Fruit fly (Drosophila melanogaster): ENCODE data around the gene CG34376.

The CG34376 gene

DNA sequence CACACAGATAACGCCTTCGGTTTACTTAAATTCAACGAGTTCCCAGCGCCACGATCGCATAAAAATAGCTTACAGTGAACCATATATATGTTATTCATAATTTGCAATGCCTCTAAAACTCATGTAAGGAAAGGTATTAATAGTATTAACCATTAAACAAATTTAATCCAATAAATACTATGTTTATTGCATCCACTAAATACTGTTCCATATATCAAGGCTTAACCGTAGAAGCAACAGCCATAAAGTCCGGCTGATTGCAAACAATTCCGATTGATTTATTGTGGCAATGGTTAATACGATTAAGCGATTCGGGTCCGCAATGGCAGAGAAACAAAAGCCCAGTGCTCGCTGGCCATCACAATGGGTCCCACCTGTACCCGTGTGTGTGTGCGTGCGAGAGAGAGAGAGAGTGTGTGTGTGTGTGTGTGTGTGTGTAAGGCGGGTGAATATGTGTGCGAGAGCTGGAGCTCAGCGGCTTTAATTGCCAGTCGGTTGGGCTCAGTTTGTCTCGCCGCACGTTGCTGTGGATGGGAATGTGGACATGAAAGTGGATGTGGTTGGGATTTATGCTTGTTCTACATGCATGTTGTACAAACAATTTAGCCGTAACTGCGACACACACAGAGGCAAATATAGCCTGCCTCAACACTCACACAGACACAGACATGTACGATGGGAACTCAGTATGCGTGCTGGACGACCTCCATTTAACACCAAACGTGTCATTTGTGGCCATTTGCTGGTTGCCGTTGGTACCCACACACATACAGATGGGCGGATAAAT, 46.8 kb downstream of the CG34376 start (continued):
- TF ChIP-seq CoRest (tag; optimal IDR thresholded peaks at IDR 0.05): peak; percentile 15
- TF ChIP-seq aop (GFP tag; IDR thresholded peaks at IDR 0.05): no peak
- no peak for TF ChIP-seq CG3407 (GFP tag; optimal IDR thresholded peaks at IDR 0.05)
- peak; percentile 8 for TF ChIP-seq CG3281 (GFP tag; optimal IDR thresholded peaks at IDR 0.05)
- 0 out of 3 replicates have a peak, but pooled peaks have one; percentile 37 for TF ChIP-seq zfh1 (GFP tag; IDR thresholded peaks at IDR 0.05)
- TF ChIP-seq Oaz (GFP tag; IDR thresholded peaks at IDR 0.05): no peak
- TF ChIP-seq CG11723 (GFP tag; optimal IDR thresholded peaks at IDR 0.05): no peak
- TF ChIP-seq gcm2 (GFP tag; optimal IDR thresholded peaks at IDR 0.05): no peak
- TF ChIP-seq CG6654 (GFP tag; optimal IDR thresholded peaks at IDR 0.05): peak; percentile 22
- peak; percentile 69 for TF ChIP-seq CG10543 (GFP tag; optimal IDR thresholded peaks at IDR 0.05)
- peak; percentile 23 for TF ChIP-seq Hsf (GFP tag; optimal IDR thresholded peaks at IDR 0.05)
- TF ChIP-seq CG3847 (GFP tag; IDR thresholded peaks at IDR 0.05): no peak
- no peak for TF ChIP-seq CG13424 (tag; optimal IDR thresholded peaks at IDR 0.05)
- peak; percentile 33 for TF ChIP-seq CG4820 (GFP tag; optimal IDR thresholded peaks at IDR 0.05)
- TF ChIP-seq CG6765 (GFP tag; optimal IDR thresholded peaks at IDR 0.05): peak; percentile 7
- TF ChIP-seq Sry-δ (GFP tag; optimal IDR thresholded peaks at IDR 0.05): no peak
- peak; percentile 0 for TF ChIP-seq CG15514 (GFP tag; optimal IDR thresholded peaks at IDR 0.05)
- TF ChIP-seq Dip3 (GFP tag; optimal IDR thresholded peaks at IDR 0.05): no peak
- peak; percentile 90 for TF ChIP-seq sens (GFP tag)
- 0 out of 2 replicates have a peak, but pooled peaks have one; percentile 37 for TF ChIP-seq wdn (GFP tag; IDR thresholded peaks at IDR 0.05)
- peak; percentile 27; the same call in 1 of the 3 replicates for TF ChIP-seq Aef1 (GFP tag; IDR thresholded peaks at IDR 0.05)
- no peak for TF ChIP-seq CG17568 (GFP tag; optimal IDR thresholded peaks at IDR 0.05)
- 0 out of 2 replicates have a peak, but pooled peaks have one; percentile 29 for TF ChIP-seq Ptx1 (GFP tag; IDR thresholded peaks at IDR 0.05)
- TF ChIP-seq CG17385 (GFP tag; optimal IDR thresholded peaks at IDR 0.05): peak; percentile 17
- TF ChIP-seq vfl (GFP tag; optimal IDR thresholded peaks at IDR 0.05): no peak
- no peak for TF ChIP-seq CG12155 (GFP tag; optimal IDR thresholded peaks at IDR 0.05)
- TF ChIP-seq CG3726 (GFP tag; IDR thresholded peaks at IDR 0.05): no peak
- peak; percentile 64 for TF ChIP-seq Sox100B (GFP tag; optimal IDR thresholded peaks at IDR 0.05)
- TF ChIP-seq luna (GFP tag; optimal IDR thresholded peaks at IDR 0.05): no peak
- no peak for TF ChIP-seq CG17802 (tag; optimal IDR thresholded peaks at IDR 0.05)
- 0 out of 2 replicates have a peak, but pooled peaks have one; percentile 5 for TF ChIP-seq CG14014 (GFP tag; IDR thresholded peaks at IDR 0.05)
- 0 out of 3 replicates have a peak, but pooled peaks have one; percentile 35 for TF ChIP-seq CG14050 (GFP tag; IDR thresholded peaks at IDR 0.05)
- TF ChIP-seq H15 (GFP tag; IDR thresholded peaks at IDR 0.05): no peak
- peak; percentile 45 for TF ChIP-seq CG1603 (tag; optimal IDR thresholded peaks at IDR 0.05)
- peak; percentile 68 for TF ChIP-seq exex (tag; optimal IDR thresholded peaks at IDR 0.05)
- peak; percentile 7; the same call in 1 of the 2 replicates for TF ChIP-seq CG9215 (GFP tag; IDR thresholded peaks at IDR 0.05)
- peak; percentile 37 for TF ChIP-seq kni (GFP tag; optimal IDR thresholded peaks at IDR 0.05)
- TF ChIP-seq lab (GFP tag; optimal IDR thresholded peaks at IDR 0.05): peak; percentile 60
- TF ChIP-seq sob (GFP tag; IDR thresholded peaks at IDR 0.05): peak; percentile 34; the same call in 1 of the 2 replicates
- no peak for TF ChIP-seq CG13775 (GFP tag; optimal IDR thresholded peaks at IDR 0.05)
- peak; percentile 9 for TF ChIP-seq Six4 (GFP tag; optimal IDR thresholded peaks at IDR 0.05)
- TF ChIP-seq tgo (GFP tag; IDR thresholded peaks at IDR 0.05): peak; percentile 28; the same call in 2 of the 3 replicates
- TF ChIP-seq CG11504 (tag; optimal IDR thresholded peaks at IDR 0.05): peak; percentile 70
- TF ChIP-seq abd-A (tag; optimal IDR thresholded peaks at IDR 0.05): peak; percentile 81
- peak; percentile 19 for TF ChIP-seq HLH54F (GFP tag; optimal IDR thresholded peaks at IDR 0.05)
- peak; percentile 3 for TF ChIP-seq fd64A (GFP tag; optimal IDR thresholded peaks at IDR 0.05)
- no peak for TF ChIP-seq CG6689 (GFP tag; IDR thresholded peaks at IDR 0.05)
- TF ChIP-seq tll (GFP tag; optimal IDR thresholded peaks at IDR 0.05): no peak
- TF ChIP-seq dysf (GFP tag; IDR thresholded peaks at IDR 0.05): peak; percentile 34; the same call in 1 of the 3 replicates
